Worm (Caenorhabditis elegans) whole organism, mixed stage, embryonic: ENCODE measurements around the gene T27E7.9.
"Not testable (repeated sequence)": the region's sequence is repeated elsewhere in the genome, so short reads cannot be mapped to it uniquely, and the experiment has no call there.

Source experiments
- bed-3 ChIP-seq: fragments of 200-800 bp; sonication (Bioruptor generic); optimal IDR thresholded peaks from 3 replicates; lab custom pipeline; 2018; ENCODE audit warnings: mild to moderate bottlenecking, missing genetic modification characterization, moderate library complexity, missing compliant biosample characterization
- blmp-1 ChIP-seq: fragments of 150-350 bp; optimal IDR thresholded peaks from 2 replicates; lab custom pipeline; 2014; ENCODE audit warnings: missing biosample characterization, missing genetic modification characterization
- ceh-39 ChIP-seq: fragments of 150-350 bp; optimal IDR thresholded peaks from 2 replicates; lab custom pipeline; 2014; ENCODE audit warnings: missing biosample characterization, missing genetic modification characterization
- ceh-43 ChIP-seq: fragments of 200-800 bp; sonication (Bioruptor generic); optimal IDR thresholded peaks from 2 replicates; lab custom pipeline; 2018; ENCODE audit warnings: mild to moderate bottlenecking, missing genetic modification characterization, moderate library complexity, missing compliant biosample characterization
- ceh-83 ChIP-seq: fragments of 200-800 bp; sonication (Bioruptor generic); optimal IDR thresholded peaks from 2 replicates; lab custom pipeline; 2018; ENCODE audit warnings: mild to moderate bottlenecking, missing genetic modification characterization, missing compliant biosample characterization
- ces-1 ChIP-seq: fragments of 150-350 bp; optimal IDR thresholded peaks from 2 replicates; lab custom pipeline; 2014; ENCODE audit warnings: missing biosample characterization, missing genetic modification reagents, missing genetic modification characterization
- cnd-1 ChIP-seq: fragments of 200-800 bp; sonication (Bioruptor generic); optimal IDR thresholded peaks from 2 replicates; lab custom pipeline; 2018; ENCODE audit warnings: mild to moderate bottlenecking, missing genetic modification characterization, missing compliant biosample characterization
- drap-1 ChIP-seq: fragments of 200-800 bp; sonication (Bioruptor generic); optimal IDR thresholded peaks from 3 replicates; lab custom pipeline; 2018; ENCODE audit warnings: mild to moderate bottlenecking, missing genetic modification characterization, missing compliant biosample characterization
- elt-1 ChIP-seq: sonication (generic microtip); optimal IDR thresholded peaks from 2 replicates; lab custom pipeline; 2017; ENCODE audit warnings: missing genetic modification characterization, mild to moderate bottlenecking, missing compliant biosample characterization, antibody characterized with exemption, moderate library complexity, borderline replicate concordance; ENCODE audit not compliant: insufficient read depth
- elt-3 ChIP-seq: fragments of 150-350 bp; optimal IDR thresholded peaks from 2 replicates; lab custom pipeline; 2014; ENCODE audit warnings: missing biosample characterization, missing genetic modification characterization
- flh-1 ChIP-seq: fragments of 200-800 bp; sonication (Bioruptor generic); optimal IDR thresholded peaks from 2 replicates; lab custom pipeline; 2018; ENCODE audit warnings: mild to moderate bottlenecking, missing genetic modification characterization, moderate library complexity, missing compliant biosample characterization
- hlh-1 ChIP-seq: fragments of 150-350 bp; optimal IDR thresholded peaks from 2 replicates; lab custom pipeline; 2014; ENCODE audit warnings: missing biosample characterization, missing genetic modification reagents, missing genetic modification characterization
- lin-32 ChIP-seq: fragments of 200-800 bp; sonication (Bioruptor generic); optimal IDR thresholded peaks from 2 replicates; lab custom pipeline; 2018; ENCODE audit warnings: mild to moderate bottlenecking, missing genetic modification characterization, missing compliant biosample characterization
- lsy-2 ChIP-seq: fragments of 150-350 bp; optimal IDR thresholded peaks from 2 replicates; lab custom pipeline; 2014; ENCODE audit warnings: missing biosample characterization, missing genetic modification characterization
- mab-5 ChIP-seq: fragments of 150-350 bp; optimal IDR thresholded peaks from 2 replicates; lab custom pipeline; 2014; ENCODE audit warnings: missing biosample characterization, missing genetic modification characterization
- mls-2 ChIP-seq: sonication (generic microtip); optimal IDR thresholded peaks from 2 replicates; lab custom pipeline; 2016; ENCODE audit warnings: mild to moderate bottlenecking, missing genetic modification characterization, moderate library complexity, missing compliant biosample characterization
- nhr-12 ChIP-seq: fragments of 150-350 bp; optimal IDR thresholded peaks from 2 replicates; lab custom pipeline; 2014; ENCODE audit warnings: missing biosample characterization, missing genetic modification characterization
- nhr-2 ChIP-seq: fragments of 150-350 bp; optimal IDR thresholded peaks from 2 replicates; lab custom pipeline; 2014; ENCODE audit warnings: missing biosample characterization, missing genetic modification characterization
- nhr-237 ChIP-seq: fragments of 150-350 bp; optimal IDR thresholded peaks from 2 replicates; lab custom pipeline; 2014; ENCODE audit warnings: missing biosample characterization, missing genetic modification characterization
- nhr-28 ChIP-seq: fragments of 150-350 bp; optimal IDR thresholded peaks from 2 replicates; lab custom pipeline; 2014; ENCODE audit warnings: missing biosample characterization, missing genetic modification characterization
- nhr-76 ChIP-seq: sonication (generic microtip); optimal IDR thresholded peaks from 2 replicates; lab custom pipeline; 2017; ENCODE audit warnings: missing biosample characterization, missing genetic modification characterization
- pha-4 ChIP-seq: fragments of 150-350 bp; optimal IDR thresholded peaks from 2 replicates; lab custom pipeline; 2018; ENCODE audit warnings: missing biosample characterization, missing genetic modification reagents, missing genetic modification characterization
- sem-2 ChIP-seq: fragments of 200-800 bp; sonication (Bioruptor generic); optimal IDR thresholded peaks from 2 replicates; lab custom pipeline; 2018; ENCODE audit warnings: mild to moderate bottlenecking, missing genetic modification characterization, missing compliant biosample characterization
- sptf-1 ChIP-seq: sonication (generic microtip); optimal IDR thresholded peaks from 2 replicates; lab custom pipeline; 2017; ENCODE audit warnings: mild to moderate bottlenecking, missing genetic modification characterization, moderate library complexity, missing compliant biosample characterization
- tbx-8 ChIP-seq: fragments of 200-800 bp; sonication (Bioruptor generic); optimal IDR thresholded peaks from 2 replicates; lab custom pipeline; 2018; ENCODE audit warnings: mild to moderate bottlenecking, missing genetic modification characterization, moderate library complexity, missing compliant biosample characterization
- unc-120 ChIP-seq: sonication (generic microtip); optimal IDR thresholded peaks from 2 replicates; lab custom pipeline; 2017; ENCODE audit warnings: missing genetic modification characterization, missing compliant biosample characterization; ENCODE audit not compliant: poor library complexity, severe bottlenecking
- unc-39 ChIP-seq: fragments of 150-350 bp; optimal IDR thresholded peaks from 2 replicates; lab custom pipeline; 2014; ENCODE audit warnings: missing biosample characterization, missing genetic modification characterization
- unc-62 ChIP-seq: fragments of 150-350 bp; optimal IDR thresholded peaks from 2 replicates; lab custom pipeline; 2014; ENCODE audit warnings: missing biosample characterization, missing genetic modification reagents, missing genetic modification characterization
- zip-8 ChIP-seq: fragments of 150-350 bp; optimal IDR thresholded peaks from 2 replicates; lab custom pipeline; 2014; ENCODE audit warnings: missing biosample characterization, missing genetic modification characterization

Gene T27E7.9

ce11 chrIV:14551870-14552269, 2.7 kb upstream of the T27E7.9 start, which contains the start of gene pals-30:
TSS of gene pals-30 (minus strand) at chrIV:14551970.
- TF ChIP-seq sptf-1 (tag; lab: Kevin White, UChicago); bed-3 (GFP tag; lab: Kevin White, UChicago); tbx-8 (GFP tag; lab: Kevin White, UChicago): not testable (repeated sequence)

- TF ChIP-seq ceh-39 (tag; lab: Kevin White, UChicago) (no peak), zip-8 (no peak), nhr-2 (no peak), tbx-8 (GFP tag; lab: Kevin White, UChicago) (no peak), bed-3 (GFP tag; lab: Kevin White, UChicago) (no peak), nhr-28 (tag; lab: Kevin White, UChicago) (no peak), unc-120 (tag; lab: Kevin White, UChicago) (no peak), nhr-76 (tag; lab: Kevin White, UChicago) (no peak), sem-2 (GFP tag; lab: Kevin White, UChicago) (no peak)
Observed at ce11 chrIV:14547292-14547691, 1.9 kb downstream of the T27E7.9 start.

ce11 chrIV:14542517-14542916, 6.7 kb downstream of the T27E7.9 start, which contains the start of gene pals-29:
TSS of gene pals-29 (minus strand) at chrIV:14542617.
- no peak for TF ChIP-seq drap-1
- no peak for TF ChIP-seq nhr-28 (tag; lab: Kevin White, UChicago)
- no peak for TF ChIP-seq nhr-237
- no peak for TF ChIP-seq unc-39 (tag; lab: Kevin White, UChicago)
- no peak for TF ChIP-seq elt-3 (tag; lab: Kevin White, UChicago)
- no peak for TF ChIP-seq nhr-76 (tag; lab: Kevin White, UChicago)
- no peak for TF ChIP-seq lin-32
- TF ChIP-seq elt-1 = no peak
- no peak for TF ChIP-seq mls-2
- no peak for TF ChIP-seq tbx-8 (GFP tag; lab: Kevin White, UChicago)
- no peak for TF ChIP-seq cnd-1 (tag; lab: Kevin White, UChicago)
- TF ChIP-seq ceh-39 (tag; lab: Kevin White, UChicago) = no peak
- TF ChIP-seq blmp-1 (tag; lab: Kevin White, UChicago) = no peak
- no peak for TF ChIP-seq flh-1 (GFP tag; lab: Kevin White, UChicago)
- TF ChIP-seq ceh-43 (GFP tag; lab: Kevin White, UChicago) = no peak
- TF ChIP-seq nhr-12 = no peak
- no peak for TF ChIP-seq ces-1 (GFP tag; lab: Kevin White, UChicago)
- TF ChIP-seq sem-2 (GFP tag; lab: Kevin White, UChicago) = no peak
- no peak for TF ChIP-seq lsy-2 (tag; lab: Kevin White, UChicago)

- TF ChIP-seq mls-2 (no peak), lsy-2 (tag; lab: Kevin White, UChicago) (no peak), unc-39 (tag; lab: Kevin White, UChicago) (no peak), sptf-1 (tag; lab: Kevin White, UChicago) (no peak), mab-5 (tag; lab: Kevin White, UChicago) (no peak), drap-1 (no peak), nhr-2 (no peak), ceh-39 (tag; lab: Kevin White, UChicago) (no peak), cnd-1 (tag; lab: Kevin White, UChicago) (no peak), unc-120 (tag; lab: Kevin White, UChicago) (no peak), unc-62 (GFP tag; lab: Kevin White, UChicago) (no peak), hlh-1 (no peak), nhr-237 (no peak)
Observed at ce11 chrIV:14536911-14537310, 12.3 kb downstream of the T27E7.9 start, which contains the start of gene T27E7.5. TSS of gene T27E7.5 (plus strand) at chrIV:14537163.

DNA sequence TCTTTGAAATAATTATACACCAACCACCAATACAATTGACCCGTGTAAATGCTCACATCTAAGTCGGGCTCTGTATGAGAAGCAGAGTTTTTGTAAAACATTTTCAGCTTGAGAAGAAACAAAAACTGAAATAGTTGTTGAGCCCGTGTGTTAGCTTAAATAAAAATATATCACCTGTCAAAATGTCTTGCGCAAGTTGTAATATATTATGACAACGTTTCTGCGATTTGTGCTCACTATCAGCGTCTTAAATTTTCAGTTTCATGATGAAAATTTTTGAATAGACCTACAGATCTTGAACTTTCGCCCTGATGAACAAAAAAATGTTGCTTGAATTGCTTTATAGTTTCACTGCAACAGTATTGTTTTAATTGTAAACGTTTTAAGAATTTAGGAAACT, 14.2 kb downstream of the T27E7.9 start, which contains the start of gene T27E7.4:
TSS of gene T27E7.4 (minus strand) at position 101 of the 400 bp plus-strand sequence.
- TF ChIP-seq lsy-2 (tag; lab: Kevin White, UChicago) (no peak), ceh-43 (GFP tag; lab: Kevin White, UChicago) (no peak), elt-1 (no peak), hlh-1 (no peak), ceh-83 (no peak), cnd-1 (tag; lab: Kevin White, UChicago) (no peak), elt-3 (tag; lab: Kevin White, UChicago) (no peak), flh-1 (GFP tag; lab: Kevin White, UChicago) (no peak), nhr-2 (no peak), pha-4 (no peak), mab-5 (tag; lab: Kevin White, UChicago) (no peak), sptf-1 (tag; lab: Kevin White, UChicago) (no peak), nhr-12 (no peak), lin-32 (no peak), unc-62 (GFP tag; lab: Kevin White, UChicago) (no peak)
